Worm (Caenorhabditis elegans): Measurements from ENCODE around the gene gmeb-1.

Gene gmeb-1

DNA sequence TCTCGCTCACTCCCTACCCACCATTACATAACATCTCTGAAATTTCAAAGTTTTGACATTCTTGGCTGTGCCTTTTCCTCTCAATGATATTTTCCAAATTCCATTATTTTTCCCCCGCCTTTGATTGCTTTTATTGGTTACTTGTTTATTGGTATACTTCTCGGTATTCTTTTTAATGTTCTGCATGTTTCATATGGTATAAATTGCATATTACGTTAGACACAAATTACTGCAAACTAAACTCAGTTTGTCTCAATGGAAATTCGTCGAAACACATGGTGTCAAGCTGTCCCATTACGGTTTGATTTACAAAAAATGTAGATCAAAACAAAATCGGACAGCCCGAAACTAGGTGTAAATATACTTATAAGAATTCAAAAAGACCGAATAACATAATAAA lies 2.6 kb downstream of the gmeb-1 start:
- no peak for TF ChIP-seq ztf-26 (tag; optimal IDR thresholded peaks at IDR 0.05)

- TF ChIP-seq F49E8.2 (tag; optimal IDR thresholded peaks at IDR 0.05; ENCODE audit: insufficient read depth) (no peak), let-607 (tag; optimal IDR thresholded peaks at IDR 0.05) (no peak), nhr-27 (tag; optimal IDR thresholded peaks at IDR 0.05) (no peak), unc-62 (GFP tag; optimal IDR thresholded peaks at IDR 0.05) (no peak)
These were observed 3.7 kb downstream of the gmeb-1 start, which contains the start of gene sqt-2 for ce11 chrII:23025-23424. TSS of gene sqt-2 (plus strand) at chrII:23325.

DNA sequence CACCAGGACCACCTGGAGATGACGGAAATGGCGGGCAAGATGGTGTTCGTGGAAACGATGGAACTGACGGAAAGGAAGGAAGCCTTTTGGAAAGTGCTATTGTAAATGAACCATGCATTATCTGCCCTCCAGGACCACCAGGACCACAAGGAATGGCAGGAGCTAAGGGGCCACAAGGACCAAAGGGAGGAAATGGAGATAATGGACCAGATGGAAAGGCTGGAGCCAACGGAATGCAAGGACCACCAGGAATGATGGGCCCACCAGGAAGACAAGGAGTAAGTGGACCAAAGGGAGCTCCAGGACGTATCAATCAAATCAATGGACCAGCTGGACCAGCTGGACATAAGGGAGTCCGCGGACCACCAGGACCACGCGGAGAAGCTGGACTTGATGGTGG lies 4.4 kb downstream of the gmeb-1 start:
- TF ChIP-seq dox-1 (GFP tag; IDR thresholded peaks at IDR 0.05) = 0 out of 2 replicates have a peak, but pooled peaks have one; percentile 12
- TF ChIP-seq F37B4.10 (GFP tag; IDR thresholded peaks at IDR 0.05) = no peak
- 0 out of 2 replicates have a peak, but pooled peaks have one; percentile 13 for TF ChIP-seq hsf-1 (GFP tag; IDR thresholded peaks at IDR 0.05)
- TF ChIP-seq zfh-2 (GFP tag; conservative IDR thresholded peaks at IDR 0.05) = peak; percentile 68
- TF ChIP-seq efl-1 (GFP tag; optimal IDR thresholded peaks at IDR 0.05) = no peak

- TF ChIP-seq hlh-26 (GFP tag; conservative IDR thresholded peaks at IDR 0.05) = no peak
- 0 out of 2 replicates have a peak, but pooled peaks have one; percentile 36 for TF ChIP-seq hmg-20 (GFP tag; IDR thresholded peaks at IDR 0.05)
- peak; percentile 19 for TF ChIP-seq tbp1 (GFP tag; optimal IDR thresholded peaks at IDR 0.05)
- peak; percentile 1 to 83 (median 58) for TF ChIP-seq lin-35 (GFP tag; optimal IDR thresholded peaks at IDR 0.05)
- 0 out of 2 replicates have a peak, but pooled peaks have one; percentile 51 for TF ChIP-seq ekl-4 (GFP tag; IDR thresholded peaks at IDR 0.05)
- peak; percentile 11; the same call in 1 of the 2 replicates for TF ChIP-seq madf-6 (GFP tag; IDR thresholded peaks at IDR 0.05)
- TF ChIP-seq C06A6.2 (GFP tag; conservative IDR thresholded peaks at IDR 0.05) = peak; percentile 56
- TF ChIP-seq ama-1 (optimal IDR thresholded peaks at IDR 0.05) = peak; percentile 30
- no peak for TF ChIP-seq ama-1 (GFP tag; optimal IDR thresholded peaks at IDR 0.05)
- TF ChIP-seq K12H6.12 (tag; optimal IDR thresholded peaks at IDR 0.05) = peak; percentile 39
- TF ChIP-seq F10E7.11 (tag; optimal IDR thresholded peaks at IDR 0.05) = no peak
- peak; percentile 19 for TF ChIP-seq atf-7 (tag; optimal IDR thresholded peaks at IDR 0.05)
- no peak for TF ChIP-seq nhr-120 (GFP tag; IDR thresholded peaks at IDR 0.05)
- peak; percentile 56; the same call in 1 of the 2 replicates for TF ChIP-seq nfyb-1 (GFP tag; IDR thresholded peaks at IDR 0.05)
- no peak for TF ChIP-seq mxl-1 (tag; optimal IDR thresholded peaks at IDR 0.05)
- TF ChIP-seq ZK185.1 (tag; optimal IDR thresholded peaks at IDR 0.05; ENCODE audit: poor library complexity, severe bottlenecking) = peak; percentile 2
- TF ChIP-seq dpl-1 (GFP tag; optimal IDR thresholded peaks at IDR 0.05) = peak; percentile 74
- peak; percentile 81 for TF ChIP-seq mcd-1 (GFP tag; IDR thresholded peaks at IDR 0.05)
- TF ChIP-seq B0336.3 (GFP tag; IDR thresholded peaks at IDR 0.05) = 0 out of 2 replicates have a peak, but pooled peaks have one; percentile 37
- peak; percentile 64; the same call in 1 of the 2 replicates for TF ChIP-seq dox-1 (GFP tag; IDR thresholded peaks at IDR 0.05)
- no peak for TF ChIP-seq cebp-1 (GFP tag; IDR thresholded peaks at IDR 0.05)
- TF ChIP-seq cebp-1 (tag; optimal IDR thresholded peaks at IDR 0.05) = peak; percentile 60
- TF ChIP-seq lir-1 (GFP tag; conservative IDR thresholded peaks at IDR 0.05) = peak; percentile 17; the same call in 1 of the 2 replicates
- peak; percentile 61; the same call in 1 of the 2 replicates for TF ChIP-seq Y53G8AR.9 (GFP tag; conservative IDR thresholded peaks at IDR 0.05)
- TF ChIP-seq ccch-3 (GFP tag; optimal IDR thresholded peaks at IDR 0.05) = no peak
- peak; percentile 52; the same call in 1 of the 2 replicates for TF ChIP-seq rcor-1 (GFP tag; IDR thresholded peaks at IDR 0.05)
- TF ChIP-seq lin-54 (GFP tag; optimal IDR thresholded peaks at IDR 0.05) = peak; percentile 90
- TF ChIP-seq bed-1 (GFP tag; IDR thresholded peaks at IDR 0.05) = no peak
- TF ChIP-seq madf-10 (tag; optimal IDR thresholded peaks at IDR 0.05) = peak; percentile 19
- TF ChIP-seq madf-8 (GFP tag; conservative IDR thresholded peaks at IDR 0.05) = no peak
- TF ChIP-seq attf-6 (GFP tag; IDR thresholded peaks at IDR 0.05) = no peak
- TF ChIP-seq K11D2.4 (GFP tag; IDR thresholded peaks at IDR 0.05) = no peak
- no peak for TF ChIP-seq unc-62 (GFP tag; optimal IDR thresholded peaks at IDR 0.05)
- TF ChIP-seq lin-40 (tag; optimal IDR thresholded peaks at IDR 0.05) = peak; percentile 82
- TF ChIP-seq ztf-26 (tag; optimal IDR thresholded peaks at IDR 0.05) = peak; percentile 56
- TF ChIP-seq snpc-3.4 (tag; optimal IDR thresholded peaks at IDR 0.05) = no peak
These were observed 5.2 kb downstream of the gmeb-1 start, which contains the start of gene enee-1 for ce11 chrII:24559-24998. TSS of gene enee-1 (plus strand) at chrII:24666.

All from whole organism, young adult.